Fruit fly (Drosophila melanogaster): ENCODE measurements around the gene gcm2.
A peak's percentile ranks its signal among the peaks of the same experiment; 100 is the strongest.

gcm2 gene

dm6 chr2L:9584098-9584703 is 24.2 kb upstream of the gcm2 start:
- TF ChIP-seq CTCF (optimal IDR thresholded peaks at IDR 0.05) (no peak), CG8478 (optimal IDR thresholded peaks at IDR 0.05) (no peak)

DNA sequence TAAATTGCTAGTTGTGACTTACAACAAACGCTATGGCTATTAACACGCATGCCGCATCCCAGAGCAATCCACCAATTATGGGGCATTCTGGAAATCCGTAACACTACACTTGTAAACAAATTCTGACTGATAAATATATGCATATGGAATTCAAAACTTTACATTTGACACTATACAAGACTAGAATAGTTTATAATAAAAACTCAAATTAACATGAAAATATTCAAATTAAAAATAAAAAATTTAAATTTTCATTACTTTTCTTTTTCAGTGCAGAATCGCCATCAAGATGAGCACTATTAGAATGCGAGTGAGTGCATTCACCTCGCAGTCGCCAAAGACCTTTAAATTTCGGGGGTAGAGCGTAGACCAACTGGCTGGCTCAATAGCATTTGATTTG is 22.4 kb upstream of the gcm2 start:
- no peak for TF ChIP-seq CTCF (optimal IDR thresholded peaks at IDR 0.05)

DNA sequence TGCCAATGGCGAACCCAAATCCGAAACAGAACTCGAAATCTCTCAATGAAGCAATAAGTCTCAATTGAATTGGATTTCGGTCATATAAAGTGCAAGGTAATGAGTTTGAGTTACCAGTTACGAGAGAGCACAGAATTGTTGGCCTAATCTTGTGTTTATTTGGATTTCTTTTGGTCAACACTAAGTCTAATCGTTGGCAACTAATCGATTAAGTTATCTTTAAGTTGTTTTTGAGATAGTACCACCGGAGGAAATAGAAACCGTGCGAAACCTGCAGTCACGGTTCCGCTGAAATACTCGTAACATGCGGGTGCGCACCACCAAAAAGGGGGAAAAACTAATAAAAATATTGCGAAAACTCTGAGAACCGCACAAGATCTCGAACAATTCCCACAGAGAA is 19.2 kb upstream of the gcm2 start, which contains the start of gene CG3841:
TSS of gene CG3841 (plus strand) at position 301 of the 400 bp plus-strand sequence.
- no peak for TF ChIP-seq CTCF (optimal IDR thresholded peaks at IDR 0.05)
- no peak for TF ChIP-seq CG8478 (optimal IDR thresholded peaks at IDR 0.05)

- no peak for TF ChIP-seq CTCF (optimal IDR thresholded peaks at IDR 0.05)
- no peak for TF ChIP-seq CG8478 (optimal IDR thresholded peaks at IDR 0.05)
Measured at dm6 chr2L:9591146-9591545, 17.2 kb upstream of the gcm2 start.

- TF ChIP-seq CTCF (optimal IDR thresholded peaks at IDR 0.05) (no peak), CG8478 (optimal IDR thresholded peaks at IDR 0.05) (no peak)
Measured at dm6 chr2L:9594625-9595300, 13.6 kb upstream of the gcm2 start.

dm6 chr2L:9598390-9598789 is 10.0 kb upstream of the gcm2 start:
- TF ChIP-seq CTCF (optimal IDR thresholded peaks at IDR 0.05) (no peak), CG8478 (optimal IDR thresholded peaks at IDR 0.05) (no peak)

DNA sequence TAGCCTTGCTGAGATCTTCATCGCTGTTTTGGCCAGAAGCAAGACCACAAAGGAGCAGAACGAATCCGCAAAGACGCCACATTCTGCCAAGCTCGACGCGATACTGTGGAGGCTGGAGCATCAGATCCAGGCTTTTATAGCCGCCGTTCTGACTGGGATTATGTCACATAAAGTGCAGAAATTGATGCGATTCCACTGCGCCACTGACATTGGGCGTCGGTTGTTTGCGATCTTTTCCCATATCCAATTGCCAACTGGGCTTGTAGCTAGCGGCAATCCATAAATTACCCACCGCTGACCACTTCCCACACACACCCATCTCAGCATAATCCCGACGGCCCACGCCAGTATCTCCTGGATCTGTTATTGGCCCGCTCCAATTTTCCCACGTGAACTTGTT is 7.6 kb upstream of the gcm2 start, which contains the start of gene CG4382:
TSS of gene CG4382 (minus strand) at position 101 of the 400 bp plus-strand sequence.
- no peak for TF ChIP-seq CG8478 (optimal IDR thresholded peaks at IDR 0.05)
- no peak for TF ChIP-seq CTCF (optimal IDR thresholded peaks at IDR 0.05)

DNA sequence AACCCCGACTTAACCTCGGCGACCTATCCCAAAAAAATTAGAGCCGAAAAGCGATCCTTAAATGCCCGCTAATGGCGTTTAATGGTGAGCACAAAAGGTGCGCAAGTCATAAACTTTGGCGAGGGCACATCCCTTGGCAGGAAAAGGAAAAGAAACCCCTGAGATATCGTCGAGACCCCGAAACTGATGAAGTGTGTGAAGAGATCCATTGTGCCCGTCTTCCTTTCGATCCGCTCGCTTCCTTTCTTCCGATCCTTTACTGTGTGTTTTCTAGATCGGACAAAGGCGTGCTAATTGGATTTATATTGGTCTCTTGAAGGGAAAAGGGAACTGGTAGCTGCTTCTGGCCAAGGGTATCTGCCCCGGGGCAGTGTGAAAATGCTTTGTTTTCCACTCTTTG is 7.1 kb upstream of the gcm2 start:
- TF ChIP-seq CG8478 (optimal IDR thresholded peaks at IDR 0.05) (no peak), CTCF (optimal IDR thresholded peaks at IDR 0.05) (no peak)

dm6 chr2L:9602103-9602502 is 6.3 kb upstream of the gcm2 start:
- TF ChIP-seq CG8478 (optimal IDR thresholded peaks at IDR 0.05) (no peak), CTCF (optimal IDR thresholded peaks at IDR 0.05) (no peak)

dm6 chr2L:9609337-9609856 is 1.0 kb downstream of the gcm2 start:
- TF ChIP-seq CG8478 (optimal IDR thresholded peaks at IDR 0.05) (no peak), CTCF (optimal IDR thresholded peaks at IDR 0.05) (no peak)

dm6 chr2L:9612654-9613005 is 4.3 kb downstream of the gcm2 start:
- TF ChIP-seq CTCF (optimal IDR thresholded peaks at IDR 0.05) = peak in 1 of 2 experiments; percentile 88
- no peak for TF ChIP-seq CG8478 (optimal IDR thresholded peaks at IDR 0.05)

DNA sequence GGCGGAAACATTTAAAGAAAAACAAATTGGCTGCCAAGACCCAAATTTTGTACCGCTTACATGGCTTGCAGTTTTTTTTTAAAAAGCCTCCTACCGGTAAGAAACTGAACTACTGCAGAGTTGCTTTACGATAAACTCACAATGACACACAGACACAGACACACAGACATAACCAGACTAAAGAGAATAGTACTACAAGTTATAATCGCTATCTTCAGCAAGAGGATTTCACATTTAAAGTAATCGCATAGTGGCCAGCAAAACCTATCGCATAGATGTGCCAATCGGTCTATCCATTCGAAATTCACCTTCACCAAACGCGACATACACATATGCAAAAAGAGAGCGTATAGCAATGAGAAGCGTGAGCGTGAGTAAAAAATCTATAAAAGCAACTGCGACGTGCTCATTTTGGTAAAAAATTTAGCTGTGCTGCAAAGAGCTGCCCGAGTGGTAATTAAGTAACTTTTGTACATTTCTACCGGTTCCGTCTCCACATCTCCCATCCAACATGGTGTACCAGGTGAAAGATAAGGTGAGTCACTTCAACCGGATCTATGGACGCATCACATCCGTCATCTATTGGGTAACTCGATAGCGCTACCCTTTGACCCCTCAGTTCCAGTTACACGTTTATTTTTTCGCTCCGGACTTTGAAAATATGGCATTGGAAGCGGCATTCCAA is 4.8 kb downstream of the gcm2 start, which contains the start of gene Trx2:
TSS of gene Trx2 (plus strand) at position 161 of the 685 bp plus-strand sequence.
- TF ChIP-seq CG8478 (optimal IDR thresholded peaks at IDR 0.05) = no peak
- peak; percentile 80 to 91 for TF ChIP-seq CTCF (optimal IDR thresholded peaks at IDR 0.05)

DNA sequence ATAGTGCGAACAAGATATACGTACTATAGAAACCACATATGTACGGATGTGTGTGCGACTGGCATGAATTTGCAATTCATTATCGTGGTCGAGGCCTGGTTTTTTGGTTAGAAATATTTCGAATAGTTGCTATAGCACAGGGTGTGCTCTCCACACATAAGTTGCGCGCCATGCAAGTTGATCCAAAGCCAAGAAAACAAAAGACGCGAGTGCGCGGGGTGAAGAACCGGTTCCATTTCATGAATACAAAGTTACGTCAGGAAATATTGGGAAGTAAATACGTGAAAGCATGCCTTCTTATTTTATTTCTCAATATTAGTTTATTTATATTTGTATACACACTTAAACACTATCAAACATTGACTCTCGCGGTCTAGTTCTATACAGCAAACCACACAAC is 5.6 kb downstream of the gcm2 start:
- TF ChIP-seq CTCF (optimal IDR thresholded peaks at IDR 0.05) (no peak), CG8478 (optimal IDR thresholded peaks at IDR 0.05) (no peak)

DNA sequence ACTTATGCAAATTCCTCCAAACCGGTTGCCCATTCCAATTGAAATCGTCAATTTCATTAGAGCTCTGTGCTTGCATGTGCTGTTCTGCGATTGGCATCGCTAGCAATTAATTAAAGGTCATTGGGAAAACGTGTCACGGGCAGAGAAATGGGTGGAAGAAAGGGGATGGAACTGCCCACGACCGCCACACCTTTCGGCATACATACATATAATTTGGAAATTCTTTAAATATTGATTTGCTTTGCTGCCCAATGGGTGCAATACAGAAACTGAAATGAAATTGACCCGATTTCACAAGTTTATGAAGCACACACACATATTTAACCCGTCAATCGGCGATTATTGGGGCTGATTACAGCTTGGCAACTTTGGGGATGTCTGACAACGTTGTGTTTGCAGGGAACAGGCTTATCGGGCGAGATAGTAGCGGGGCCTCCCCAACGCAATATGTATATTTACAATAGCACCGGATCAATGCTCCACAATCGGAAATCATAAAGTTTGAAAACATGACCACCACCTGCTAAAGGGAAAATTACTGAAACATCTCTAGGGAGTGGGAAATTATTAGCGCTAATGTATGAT is 6.4 kb downstream of the gcm2 start:
- TF ChIP-seq CTCF (optimal IDR thresholded peaks at IDR 0.05) (no peak), CG8478 (optimal IDR thresholded peaks at IDR 0.05) (no peak)

DNA sequence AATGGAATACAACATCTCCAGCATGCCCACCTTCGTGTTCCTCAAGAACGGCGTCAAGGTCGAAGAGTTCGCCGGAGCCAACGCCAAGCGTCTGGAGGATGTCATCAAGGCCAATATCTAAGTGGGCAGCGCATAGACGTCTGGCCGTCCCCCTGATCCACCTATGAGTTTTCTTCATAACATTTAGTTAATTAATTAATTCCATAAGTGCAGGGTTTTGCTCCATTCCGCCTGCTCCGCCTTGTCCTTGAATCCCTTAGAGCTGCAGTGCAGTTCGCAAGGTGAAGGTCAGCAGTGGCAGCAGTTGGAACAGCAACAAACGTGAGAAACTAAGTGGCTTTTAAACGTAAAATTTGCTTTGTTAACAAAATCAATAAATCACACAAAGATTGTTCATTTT is 7.2 kb downstream of the gcm2 start:
- TF ChIP-seq CTCF (optimal IDR thresholded peaks at IDR 0.05) = no peak
- TF ChIP-seq CG8478 (optimal IDR thresholded peaks at IDR 0.05) = no peak
